Worm (Caenorhabditis elegans) whole organism, L4/young adult: ENCODE results near the gene Y53G8AR.5.

Experiments
- W03F9.2 ChIP-seq: fragments of 150-350 bp; optimal IDR thresholded peaks from 2 replicates; lab custom pipeline; 2014; ENCODE audit warnings: missing biosample characterization, missing genetic modification characterization
- dao-5 ChIP-seq: sonication (generic microtip); optimal IDR thresholded peaks from 2 replicates; lab custom pipeline; 2016; ENCODE audit warnings: missing genotype, missing genetic modification characterization, moderate library complexity, missing compliant biosample characterization
- him-1 ChIP-seq: sonication (generic microtip); optimal IDR thresholded peaks from 2 replicates; lab custom pipeline; 2016; ENCODE audit warnings: missing genotype, missing genetic modification reagents, missing genetic modification characterization, missing compliant biosample characterization

DNA sequence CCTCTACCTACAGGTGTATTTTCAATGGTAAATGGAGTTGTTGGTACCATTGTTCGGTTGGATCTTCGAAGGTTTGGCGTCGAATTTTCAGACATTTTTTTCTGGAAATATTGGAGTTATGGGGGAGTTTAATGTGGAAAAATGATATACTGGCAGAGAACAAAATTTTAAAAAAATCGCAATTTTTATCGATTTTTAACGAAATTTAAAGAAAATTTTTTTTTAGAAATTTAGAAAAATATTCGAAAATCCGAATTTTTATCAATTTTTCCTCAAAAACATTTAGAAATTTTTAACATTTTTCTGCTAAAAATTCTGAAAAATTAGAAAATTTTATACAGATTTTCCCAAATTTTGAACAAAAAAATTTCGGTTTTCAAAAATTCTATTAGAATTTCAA lies 18.6 kb upstream of the Y53G8AR.5 start, which contains the start of gene Y53G8AM.8:
- TF ChIP-seq dao-5 (tag; lab: Kevin White, UChicago): no peak
- TF ChIP-seq him-1 (tag; lab: Kevin White, UChicago): no peak
- TF ChIP-seq W03F9.2 (tag; lab: Kevin White, UChicago): no peak
